Worm (Caenorhabditis elegans): Measurements from ENCODE around the gene Y53F4B.62.

ce11 chrII:15165681-15166235, 35.3 kb upstream of the Y53F4B.62 start, which contains the start of gene gst-27:
- TF ChIP-seq ama-1 (optimal IDR thresholded peaks at IDR 0.05) (no peak), ets-7 (tag; optimal IDR thresholded peaks at IDR 0.05) (peak; percentile 65), hnd-1 (tag; optimal IDR thresholded peaks at IDR 0.05) (peak; percentile 79), hmbx-1 (tag; optimal IDR thresholded peaks at IDR 0.05) (peak; percentile 43), flt-1 (GFP tag; IDR thresholded peaks at IDR 0.05) (peak; percentile 90), sea-1 (GFP tag; conservative IDR thresholded peaks at IDR 0.05) (peak; percentile 86), tbx-11 (GFP tag; IDR thresholded peaks at IDR 0.05) (peak; percentile 86), ceh-13 (GFP tag; optimal IDR thresholded peaks at IDR 0.05) (peak; percentile 75), ceh-36 (tag; optimal IDR thresholded peaks at IDR 0.05) (peak; percentile 81), hmg-4 (GFP tag; optimal IDR thresholded peaks at IDR 0.05) (peak; percentile 92), tbx-37 (GFP tag; conservative IDR thresholded peaks at IDR 0.05) (peak; percentile 75)

Measured in whole organism, early embryonic.